Fruit fly (Drosophila melanogaster): ENCODE measurements around the gene CG14777.

- no peak for TF ChIP-seq Sox102F (GFP tag; optimal IDR thresholded peaks at IDR 0.05)
- TF ChIP-seq ase (GFP tag; IDR thresholded peaks at IDR 0.05), result no peak
- TF ChIP-seq TFAM (GFP tag; optimal IDR thresholded peaks at IDR 0.05), result no peak
- TF ChIP-seq Dad (GFP tag; optimal IDR thresholded peaks at IDR 0.05), result no peak
- TF ChIP-seq slbo (GFP tag; IDR thresholded peaks at IDR 0.05), result no peak
- TF ChIP-seq Abd-B (GFP tag; optimal IDR thresholded peaks at IDR 0.05), result no peak
- TF ChIP-seq HHEX (GFP tag; optimal IDR thresholded peaks at IDR 0.05), result no peak
Observed at dm6 chrX:1472222-1472621, 6.3 kb downstream of the CG14777 start, which contains the start of gene CG14780.

Data from whole organism, embryonic.